Worm (Caenorhabditis elegans): ENCODE measurements around the gene F59B10.5.

Gene F59B10.5

DNA sequence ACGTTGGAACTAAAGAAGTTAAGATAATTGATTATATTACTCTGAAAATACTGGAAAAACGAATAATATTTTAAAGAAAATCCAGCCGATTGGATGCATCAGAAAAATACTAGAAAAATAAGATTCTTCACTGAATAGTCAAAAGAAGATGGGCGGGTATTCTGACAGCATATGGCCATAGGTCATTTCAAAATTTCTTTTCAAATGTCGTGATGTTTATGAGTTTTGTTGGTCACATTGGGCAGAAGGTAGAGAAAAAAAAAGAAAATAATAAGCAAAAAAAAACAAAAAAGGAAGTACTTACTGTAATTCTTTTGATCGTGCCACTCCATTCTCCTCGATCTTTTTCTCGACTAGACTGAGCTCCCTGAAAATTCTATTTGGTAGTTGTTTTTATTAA, at the start of gene F59B10.5:
Gene F59B10.5 (minus strand): TSS at position 101 of the 400 bp plus-strand sequence.
- TF ChIP-seq snpc-4 (tag; optimal IDR thresholded peaks at IDR 0.05) (no peak), drap-1 (GFP tag; optimal IDR thresholded peaks at IDR 0.05) (no peak), ceh-43 (GFP tag; optimal IDR thresholded peaks at IDR 0.05) (no peak), M03D4.4 (tag; optimal IDR thresholded peaks at IDR 0.05) (no peak), ceh-83 (GFP tag; optimal IDR thresholded peaks at IDR 0.05) (no peak), unc-120 (tag; optimal IDR thresholded peaks at IDR 0.05; ENCODE audit: poor library complexity, severe bottlenecking) (no peak), nhr-237 (tag; optimal IDR thresholded peaks at IDR 0.05) (no peak), ztf-11 (tag; optimal IDR thresholded peaks at IDR 0.05) (no peak), nhr-2 (tag; optimal IDR thresholded peaks at IDR 0.05) (no peak)

ce11 chrII:10571967-10572366, 48.5 kb upstream of the F59B10.5 start, which contains the start of gene C06A1.3:
Gene C06A1.3, plus strand, starts transcription at chrII:10572267.
- TF ChIP-seq ham-2 (GFP tag; optimal IDR thresholded peaks at IDR 0.05) (no peak), nhr-76 (tag; optimal IDR thresholded peaks at IDR 0.05) (no peak), lsy-2 (tag; optimal IDR thresholded peaks at IDR 0.05) (no peak), ces-1 (GFP tag; optimal IDR thresholded peaks at IDR 0.05) (no peak), lin-32 (GFP tag; optimal IDR thresholded peaks at IDR 0.05) (no peak), flh-1 (GFP tag; optimal IDR thresholded peaks at IDR 0.05) (no peak), blmp-1 (tag; optimal IDR thresholded peaks at IDR 0.05) (no peak), hlh-1 (tag; optimal IDR thresholded peaks at IDR 0.05) (no peak), mab-5 (tag; optimal IDR thresholded peaks at IDR 0.05) (no peak), unc-120 (tag; optimal IDR thresholded peaks at IDR 0.05; ENCODE audit: poor library complexity, severe bottlenecking) (no peak), sem-2 (GFP tag; optimal IDR thresholded peaks at IDR 0.05) (no peak)

DNA sequence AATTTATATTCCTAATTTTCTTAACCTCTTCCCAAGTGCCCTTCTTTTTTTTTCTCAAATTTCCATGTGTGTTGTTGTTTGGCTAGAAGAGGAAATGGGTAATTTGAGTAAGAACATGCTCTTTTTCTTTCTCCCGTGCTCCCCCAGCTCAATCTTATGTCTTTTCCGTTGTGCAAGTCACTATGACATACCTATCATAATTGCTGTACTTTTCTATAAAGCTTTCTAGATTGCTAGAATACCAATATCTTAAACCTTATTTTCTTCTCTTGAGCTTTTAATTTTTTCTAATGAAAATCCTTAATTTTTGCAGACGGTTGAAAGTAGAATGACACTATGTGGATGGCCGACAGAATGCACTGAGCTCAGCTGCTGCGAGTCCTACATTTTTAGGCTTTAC, 46.8 kb upstream of the F59B10.5 start, which contains the start of gene txt-13:
Gene txt-13 (plus strand): TSS at position 301 of the 400 bp plus-strand sequence.
- TF ChIP-seq elt-1 (tag; optimal IDR thresholded peaks at IDR 0.05; ENCODE audit: borderline replicate concordance, insufficient read depth) (no peak), flh-1 (GFP tag; optimal IDR thresholded peaks at IDR 0.05) (no peak), ztf-11 (tag; optimal IDR thresholded peaks at IDR 0.05) (no peak), nhr-12 (tag; optimal IDR thresholded peaks at IDR 0.05) (no peak), mep-1 (tag; optimal IDR thresholded peaks at IDR 0.05) (no peak), nhr-28 (tag; optimal IDR thresholded peaks at IDR 0.05) (no peak), M03D4.4 (tag; optimal IDR thresholded peaks at IDR 0.05) (no peak), lin-13 (tag; optimal IDR thresholded peaks at IDR 0.05) (no peak), pha-4 (tag; optimal IDR thresholded peaks at IDR 0.05) (no peak), ceh-39 (tag; optimal IDR thresholded peaks at IDR 0.05) (no peak), elt-3 (tag; optimal IDR thresholded peaks at IDR 0.05) (no peak), unc-62 (GFP tag; optimal IDR thresholded peaks at IDR 0.05) (no peak), lsy-2 (tag; optimal IDR thresholded peaks at IDR 0.05) (no peak), cnd-1 (tag; optimal IDR thresholded peaks at IDR 0.05) (no peak)

ce11 chrII:10569498-10569897, 46.0 kb upstream of the F59B10.5 start:
- TF ChIP-seq hlh-1 (tag; optimal IDR thresholded peaks at IDR 0.05) (peak; percentile 76), bed-3 (GFP tag; optimal IDR thresholded peaks at IDR 0.05) (no peak), ceh-43 (GFP tag; optimal IDR thresholded peaks at IDR 0.05) (no peak)

DNA sequence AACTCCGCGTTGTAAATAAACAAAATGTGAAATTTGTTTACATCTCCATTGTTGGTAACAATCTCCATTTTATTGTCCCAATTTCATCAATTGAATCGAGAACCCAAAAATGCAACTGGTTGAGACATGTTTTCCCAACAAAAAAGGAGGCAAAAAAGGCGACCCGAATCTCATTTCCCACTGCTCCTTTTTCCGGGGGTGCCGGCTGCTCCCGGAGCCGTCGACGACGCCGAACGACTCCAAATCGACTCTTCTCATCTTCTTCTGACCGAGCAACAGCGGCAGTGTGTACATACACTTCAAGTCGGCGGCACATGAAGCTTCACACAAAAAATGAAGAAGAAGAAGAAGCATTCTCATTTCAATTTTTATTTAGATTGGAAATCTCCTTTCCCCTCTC, 43.0 kb upstream of the F59B10.5 start:
- TF ChIP-seq lsy-2 (tag; optimal IDR thresholded peaks at IDR 0.05) (no peak), nhr-76 (tag; optimal IDR thresholded peaks at IDR 0.05) (no peak), cnd-1 (tag; optimal IDR thresholded peaks at IDR 0.05) (no peak), hlh-1 (tag; optimal IDR thresholded peaks at IDR 0.05) (no peak), pha-4 (tag; optimal IDR thresholded peaks at IDR 0.05) (no peak), nhr-12 (tag; optimal IDR thresholded peaks at IDR 0.05) (no peak), mls-2 (tag; optimal IDR thresholded peaks at IDR 0.05) (no peak), ztf-11 (tag; optimal IDR thresholded peaks at IDR 0.05) (no peak), nhr-237 (tag; optimal IDR thresholded peaks at IDR 0.05) (no peak), sptf-1 (tag; optimal IDR thresholded peaks at IDR 0.05) (no peak), nhr-2 (tag; optimal IDR thresholded peaks at IDR 0.05) (no peak), mab-5 (tag; optimal IDR thresholded peaks at IDR 0.05) (no peak), tbx-8 (GFP tag; optimal IDR thresholded peaks at IDR 0.05) (no peak), ceh-39 (tag; optimal IDR thresholded peaks at IDR 0.05) (no peak), ces-1 (GFP tag; optimal IDR thresholded peaks at IDR 0.05) (no peak), ceh-83 (GFP tag; optimal IDR thresholded peaks at IDR 0.05) (no peak), elt-1 (tag; optimal IDR thresholded peaks at IDR 0.05; ENCODE audit: borderline replicate concordance, insufficient read depth) (no peak)
